Fruit fly (Drosophila melanogaster): ENCODE measurements around the gene D2hgdh.

Gene D2hgdh

dm6 chrX:2158668-2159163 lies 17.4 kb downstream of the D2hgdh start, which contains the start of gene wapl (continued):
- TF ChIP-seq tap (tag; optimal IDR thresholded peaks at IDR 0.05) (no peak), MBD-R2 (GFP tag; IDR thresholded peaks at IDR 0.05) (peak; percentile 52), Blimp-1 (GFP tag; optimal IDR thresholded peaks at IDR 0.05) (peak; percentile 6), CG2120 (GFP tag; optimal IDR thresholded peaks at IDR 0.05) (peak; percentile 58), Opbp (GFP tag; IDR thresholded peaks at IDR 0.05; ENCODE audit: partially characterized antibody) (peak; percentile 97), zen (tag; optimal IDR thresholded peaks at IDR 0.05) (peak; percentile 22), CG9609 (GFP tag; optimal IDR thresholded peaks at IDR 0.05) (peak; percentile 0), CG16813 (GFP tag; IDR thresholded peaks at IDR 0.05; ENCODE audit: partially characterized antibody) (peak; percentile 93), CG18262 (tag; optimal IDR thresholded peaks at IDR 0.05) (no peak), Ets97D (GFP tag; optimal IDR thresholded peaks at IDR 0.05) (peak; percentile 63), CG2712 (tag; optimal IDR thresholded peaks at IDR 0.05) (peak; percentile 54), CG17829 (tag; optimal IDR thresholded peaks at IDR 0.05) (peak; percentile 14), CG18764 (GFP tag; optimal IDR thresholded peaks at IDR 0.05) (no peak), pan (optimal IDR thresholded peaks at IDR 0.05) (no peak), pan (GFP tag; optimal IDR thresholded peaks at IDR 0.05 in 1 of 2, IDR thresholded peaks at IDR 0.05 in 1 of 2) (no peak), CG32772 (GFP tag; IDR thresholded peaks at IDR 0.05) (no peak), HmgZ (tag; optimal IDR thresholded peaks at IDR 0.05) (peak; percentile 57), sug (tag; optimal IDR thresholded peaks at IDR 0.05) (peak; percentile 49), fu2 (GFP tag; optimal IDR thresholded peaks at IDR 0.05) (peak; percentile 26), abd-A (tag; optimal IDR thresholded peaks at IDR 0.05) (peak; percentile 64), CG14710 (tag; optimal IDR thresholded peaks at IDR 0.05) (peak; percentile 69), CkIIα-i1 (GFP tag; IDR thresholded peaks at IDR 0.05) (no peak), CG1792 (GFP tag; optimal IDR thresholded peaks at IDR 0.05) (peak; percentile 8), Myb (GFP tag; optimal IDR thresholded peaks at IDR 0.05) (peak; percentile 67), Side (GFP tag; optimal IDR thresholded peaks at IDR 0.05) (no peak), CG4854 (GFP tag; optimal IDR thresholded peaks at IDR 0.05) (no peak), ro (GFP tag; IDR thresholded peaks at IDR 0.05) (no peak), CG2116 (GFP tag; optimal IDR thresholded peaks at IDR 0.05) (peak; percentile 86), her (GFP tag; optimal IDR thresholded peaks at IDR 0.05) (peak; percentile 64), grau (tag; optimal IDR thresholded peaks at IDR 0.05) (peak; percentile 25), bbx (GFP tag; IDR thresholded peaks at IDR 0.05; ENCODE audit: partially characterized antibody) (peak; percentile 97), CG5245 (GFP tag; optimal IDR thresholded peaks at IDR 0.05) (no peak), CG14965 (GFP tag; optimal IDR thresholded peaks at IDR 0.05; ENCODE audit: borderline replicate concordance) (no peak), Rfx (GFP tag; IDR thresholded peaks at IDR 0.05) (peak; percentile 71), CG12155 (GFP tag; optimal IDR thresholded peaks at IDR 0.05) (peak; percentile 12), B-H2 (GFP tag; optimal IDR thresholded peaks at IDR 0.05) (peak; percentile 19), Taf1 (GFP tag; IDR thresholded peaks at IDR 0.05) (no peak), Atf-2 (GFP tag; optimal IDR thresholded peaks at IDR 0.05) (no peak), D (optimal IDR thresholded peaks at IDR 0.05) (peak; percentile 57), D (GFP tag; optimal IDR thresholded peaks at IDR 0.05) (no peak), kni (GFP tag; optimal IDR thresholded peaks at IDR 0.05) (no peak), NfI (GFP tag; optimal IDR thresholded peaks at IDR 0.05) (no peak), psq (GFP tag; optimal IDR thresholded peaks at IDR 0.05) (no peak), yki (optimal IDR thresholded peaks at IDR 0.05) (no peak), kay (GFP tag; optimal IDR thresholded peaks at IDR 0.05) (no peak), jumu (GFP tag; optimal IDR thresholded peaks at IDR 0.05) (peak; percentile 25), CG7963 (GFP tag; IDR thresholded peaks at IDR 0.05; ENCODE audit: partially characterized antibody) (peak; percentile 92), lab (GFP tag; optimal IDR thresholded peaks at IDR 0.05) (peak; percentile 19), ewg (GFP tag; optimal IDR thresholded peaks at IDR 0.05) (no peak), Hr51 (GFP tag; optimal IDR thresholded peaks at IDR 0.05) (peak in 1 of 2 experiments; percentile 45), CG18011 (GFP tag; optimal IDR thresholded peaks at IDR 0.05) (no peak)
